Worm (Caenorhabditis elegans) whole organism, L2 larva: Measurements from ENCODE around the gene T24C4.3.

ENCODE experiments used
- ZK546.5 ChIP-seq: sonication (generic microtip); optimal IDR thresholded peaks from 2 replicates; lab custom pipeline; 2017; ENCODE audit warnings: missing biosample characterization, missing genetic modification characterization
- blmp-1 ChIP-seq: sonication (generic microtip); optimal IDR thresholded peaks from 2 replicates; lab custom pipeline; 2017; ENCODE audit warnings: missing genetic modification characterization, mild to moderate bottlenecking, missing compliant biosample characterization, antibody characterized with exemption, moderate library complexity; ENCODE audit not compliant: insufficient read depth
- lin-13 ChIP-seq: fragments of 150-350 bp; optimal IDR thresholded peaks from 2 replicates; lab custom pipeline; 2014; ENCODE audit warnings: missing biosample characterization, missing genetic modification reagents, missing genetic modification characterization
- mab-5 ChIP-seq: fragments of 150-350 bp; optimal IDR thresholded peaks from 2 replicates; lab custom pipeline; 2014; ENCODE audit warnings: missing biosample characterization, missing genetic modification characterization
- nhr-77 ChIP-seq: fragments of 150-350 bp; optimal IDR thresholded peaks from 2 replicates; lab custom pipeline; 2014; ENCODE audit warnings: missing biosample characterization, missing genetic modification characterization

DNA sequence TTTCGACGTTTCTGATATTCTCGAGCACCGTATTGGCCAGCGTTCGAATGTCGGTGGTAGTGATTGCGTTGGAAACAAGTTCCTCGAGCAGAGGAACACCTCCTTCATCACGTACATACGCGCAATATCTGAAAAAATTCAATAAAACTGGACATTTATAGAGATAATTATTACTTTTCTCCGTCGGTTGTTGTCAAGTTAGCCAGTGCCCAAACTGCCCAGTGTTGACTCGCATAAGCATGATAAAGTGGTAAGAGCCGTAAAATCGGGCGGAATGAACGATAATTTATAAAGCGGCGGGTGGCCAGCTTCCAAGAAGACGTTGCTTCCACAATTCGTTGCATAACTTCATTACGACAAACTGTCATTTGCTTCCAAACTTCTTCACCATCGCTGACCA lies 11.3 kb upstream of the T24C4.3 start:
- TF ChIP-seq ZK546.5 (tag; lab: Kevin White, UChicago), result no peak
- TF ChIP-seq blmp-1 (tag; lab: Kevin White, UChicago), result no peak
- TF ChIP-seq mab-5, result no peak
- TF ChIP-seq nhr-77 (tag; lab: Kevin White, UChicago), result no peak
- TF ChIP-seq lin-13 (GFP tag; lab: Kevin White, UChicago), result no peak
